Fruit fly (Drosophila melanogaster): ENCODE data around the gene alpha-Est9.

The alpha-Est9 gene

DNA sequence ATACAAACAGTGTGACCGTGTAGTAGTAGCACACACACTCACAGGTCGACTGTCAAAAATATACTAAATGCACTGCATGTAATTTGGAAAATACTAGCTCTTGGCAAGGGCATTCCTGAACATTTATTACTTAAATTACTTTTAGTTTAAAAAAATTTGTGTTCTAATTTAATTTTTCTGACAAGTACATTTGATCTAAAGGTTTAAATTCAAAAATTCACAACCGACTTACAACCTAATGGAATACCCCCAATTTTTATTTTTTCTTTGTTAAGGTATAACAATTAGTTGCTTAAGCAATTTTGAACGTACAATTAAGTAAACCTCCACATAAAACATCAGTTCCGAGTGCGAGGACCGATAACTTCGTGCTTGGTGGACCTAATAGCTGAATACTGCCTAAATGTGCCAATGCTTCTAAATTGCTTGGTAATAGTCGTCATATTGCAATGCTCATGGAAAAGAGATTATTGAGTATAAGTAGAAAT, 31.1 kb downstream of the alpha-Est9 start, which contains the start of gene CG1142:
TSS of gene CG1142 (minus strand) at position 15 of the 488 bp plus-strand sequence.
- TF ChIP-seq CG14655 (GFP tag; optimal IDR thresholded peaks at IDR 0.05) (peak; percentile 97), D1 (tag; optimal IDR thresholded peaks at IDR 0.05) (peak; percentile 95), CG32121 (GFP tag; IDR thresholded peaks at IDR 0.05) (peak; percentile 98), Pif1A (GFP tag; optimal IDR thresholded peaks at IDR 0.05) (peak; percentile 86), Ets98B (GFP tag; IDR thresholded peaks at IDR 0.05) (peak; percentile 98), CG17806 (tag; optimal IDR thresholded peaks at IDR 0.05) (peak; percentile 99), CG13204 (GFP tag; optimal IDR thresholded peaks at IDR 0.05) (peak; percentile 84), CG8159 (tag; optimal IDR thresholded peaks at IDR 0.05) (peak; percentile 99), CG9948 (tag; optimal IDR thresholded peaks at IDR 0.05) (peak; percentile 98), fd96Ca (GFP tag; IDR thresholded peaks at IDR 0.05) (peak; percentile 73; the same call in 2 of the 3 replicates), CG34367 (tag; optimal IDR thresholded peaks at IDR 0.05) (peak; percentile 99), CG12605 (GFP tag; IDR thresholded peaks at IDR 0.05) (peak; percentile 99), EcR (GFP tag; optimal IDR thresholded peaks at IDR 0.05) (peak; percentile 52), CG4496 (GFP tag; IDR thresholded peaks at IDR 0.05) (peak; percentile 99), CG10348 (GFP tag; IDR thresholded peaks at IDR 0.05) (peak; percentile 92), Pif1B (GFP tag; optimal IDR thresholded peaks at IDR 0.05) (peak; percentile 89), rn (GFP tag; IDR thresholded peaks at IDR 0.05) (peak; percentile 97), CG8301 (tag; optimal IDR thresholded peaks at IDR 0.05) (peak; percentile 98), gl (tag; optimal IDR thresholded peaks at IDR 0.05) (peak; percentile 95), CG15710 (tag; optimal IDR thresholded peaks at IDR 0.05) (peak; percentile 99), Snoo (tag; optimal IDR thresholded peaks at IDR 0.05) (peak; percentile 92)

- TF ChIP-seq CG17806 (tag; optimal IDR thresholded peaks at IDR 0.05) (no peak), CG14655 (GFP tag; optimal IDR thresholded peaks at IDR 0.05) (no peak), Pif1B (GFP tag; optimal IDR thresholded peaks at IDR 0.05) (no peak), CG8159 (tag; optimal IDR thresholded peaks at IDR 0.05) (no peak), CG34367 (tag; optimal IDR thresholded peaks at IDR 0.05) (no peak), CG13204 (GFP tag; optimal IDR thresholded peaks at IDR 0.05) (no peak)
Observed at dm6 chr3R:7471894-7472293, 33.0 kb downstream of the alpha-Est9 start.
